Worm (Caenorhabditis elegans): Measurements from ENCODE around the gene F59E11.7.

ce11 chrV:8990194-8990649 lies at the start of gene F59E11.7:
- no peak for TF ChIP-seq unc-86 (tag; optimal IDR thresholded peaks at IDR 0.05)
- TF ChIP-seq nhr-11 (tag; optimal IDR thresholded peaks at IDR 0.05) = no peak
- TF ChIP-seq sdc-2 (tag; optimal IDR thresholded peaks at IDR 0.05) = no peak
- no peak for TF ChIP-seq ttx-3 (tag; optimal IDR thresholded peaks at IDR 0.05)
- TF ChIP-seq pha-4 (tag; optimal IDR thresholded peaks at IDR 0.05) = no peak
- TF ChIP-seq mec-3 (tag; optimal IDR thresholded peaks at IDR 0.05; ENCODE audit: borderline replicate concordance) = no peak
